Fruit fly (Drosophila melanogaster): ENCODE measurements around the gene CG4360.

CG4360 gene

DNA sequence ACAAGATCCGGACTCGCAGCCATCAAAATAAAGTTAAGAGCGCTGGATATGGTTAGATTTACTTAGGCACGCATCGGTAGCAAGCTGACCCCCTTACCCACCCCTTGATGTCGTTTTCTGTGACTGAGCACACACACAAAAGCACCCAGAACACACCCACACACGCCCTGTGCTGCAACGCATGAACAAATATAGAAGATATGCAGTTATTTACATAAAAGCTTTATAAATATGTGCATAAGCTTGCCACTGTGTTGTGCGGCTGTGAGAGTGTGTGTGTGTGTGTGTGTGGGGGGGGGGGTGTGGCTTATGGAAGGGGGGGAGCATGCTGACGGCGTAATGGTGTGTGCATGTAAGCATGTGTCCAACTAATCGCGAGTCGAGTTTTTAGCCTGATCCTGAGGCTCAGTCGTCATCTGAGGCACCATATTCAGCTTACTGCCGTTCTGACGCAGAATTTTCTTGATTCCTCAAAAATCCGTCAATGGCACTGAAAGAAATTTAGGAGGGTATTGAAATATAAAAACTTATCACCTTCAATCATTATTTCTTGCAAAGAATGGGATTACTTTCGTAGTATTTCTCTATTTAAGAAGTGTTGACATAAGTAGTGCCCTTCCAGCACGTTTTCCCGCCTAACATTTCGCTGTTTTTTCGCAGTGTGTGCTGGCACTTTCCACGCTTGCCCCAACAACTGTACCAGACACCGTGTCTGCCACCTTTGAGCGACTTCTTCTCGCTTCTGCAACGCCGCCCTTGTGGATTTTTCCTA is 41.9 kb downstream of the CG4360 start (continued):
- TF ChIP-seq CG12299 (tag; optimal IDR thresholded peaks at IDR 0.05) (no peak), Hmx (GFP tag; optimal IDR thresholded peaks at IDR 0.05) (no peak), kay (GFP tag; optimal IDR thresholded peaks at IDR 0.05) (peak; percentile 74), Meics (GFP tag; optimal IDR thresholded peaks at IDR 0.05) (no peak), Sry-β (GFP tag; optimal IDR thresholded peaks at IDR 0.05) (peak; percentile 25), CG1792 (GFP tag; optimal IDR thresholded peaks at IDR 0.05) (peak; percentile 93), Myb (GFP tag; optimal IDR thresholded peaks at IDR 0.05) (no peak), CG4617 (GFP tag; optimal IDR thresholded peaks at IDR 0.05; ENCODE audit: borderline replicate concordance) (no peak), CG8944 (GFP tag; optimal IDR thresholded peaks at IDR 0.05) (peak; percentile 48), pzg (GFP tag; optimal IDR thresholded peaks at IDR 0.05) (no peak), gsb-n (tag; optimal IDR thresholded peaks at IDR 0.05) (peak; percentile 79), Usf (GFP tag; optimal IDR thresholded peaks at IDR 0.05) (no peak), CG9609 (GFP tag; optimal IDR thresholded peaks at IDR 0.05) (peak; percentile 5), pfk (GFP tag; optimal IDR thresholded peaks at IDR 0.05) (no peak), kah (GFP tag; optimal IDR thresholded peaks at IDR 0.05) (peak; percentile 4), Atf6 (GFP tag; IDR thresholded peaks at IDR 0.05) (no peak), YL-1 (GFP tag; optimal IDR thresholded peaks at IDR 0.05) (peak; percentile 3), Stat92E (GFP tag; optimal IDR thresholded peaks at IDR 0.05) (no peak), crc (GFP tag; optimal IDR thresholded peaks at IDR 0.05) (no peak), slp2 (GFP tag; optimal IDR thresholded peaks at IDR 0.05) (no peak), CG4282 (GFP tag; optimal IDR thresholded peaks at IDR 0.05) (no peak), CG7271 (tag; optimal IDR thresholded peaks at IDR 0.05) (no peak), fd3F (GFP tag; optimal IDR thresholded peaks at IDR 0.05) (no peak), Deaf1 (tag; optimal IDR thresholded peaks at IDR 0.05) (no peak), gfzf (GFP tag; optimal IDR thresholded peaks at IDR 0.05) (no peak), CG10209 (GFP tag; optimal IDR thresholded peaks at IDR 0.05) (peak; percentile 66), luna (GFP tag; optimal IDR thresholded peaks at IDR 0.05) (no peak), sima (GFP tag; optimal IDR thresholded peaks at IDR 0.05) (no peak), CG6175 (GFP tag; IDR thresholded peaks at IDR 0.05) (no peak), CG11696 (GFP tag; IDR thresholded peaks at IDR 0.05) (no peak), CG14860 (GFP tag; IDR thresholded peaks at IDR 0.05; ENCODE audit: partially characterized antibody) (no peak), ATbp (GFP tag; optimal IDR thresholded peaks at IDR 0.05) (peak; percentile 98), NK7.1 (GFP tag; optimal IDR thresholded peaks at IDR 0.05) (peak; percentile 47), CG12659 (GFP tag; optimal IDR thresholded peaks at IDR 0.05) (peak; percentile 35), zf30C (GFP tag; optimal IDR thresholded peaks at IDR 0.05) (no peak), CG11456 (GFP tag; IDR thresholded peaks at IDR 0.05) (no peak), CG4730 (GFP tag; IDR thresholded peaks at IDR 0.05) (no peak; the same call in 1 of the 2 replicates), repo (GFP tag; optimal IDR thresholded peaks at IDR 0.05) (peak; percentile 43), HLHmδ (GFP tag; optimal IDR thresholded peaks at IDR 0.05) (peak; percentile 71), CG13894 (tag; optimal IDR thresholded peaks at IDR 0.05) (no peak), CG11504 (tag; optimal IDR thresholded peaks at IDR 0.05) (peak; percentile 66), ind (GFP tag; optimal IDR thresholded peaks at IDR 0.05) (no peak), CG2712 (tag; optimal IDR thresholded peaks at IDR 0.05) (peak; percentile 46), dm (GFP tag; optimal IDR thresholded peaks at IDR 0.05) (peak; percentile 30), cad (GFP tag; optimal IDR thresholded peaks at IDR 0.05) (no peak), cato (GFP tag; optimal IDR thresholded peaks at IDR 0.05; ENCODE audit: borderline replicate concordance) (peak; percentile 52), CG10543 (GFP tag; optimal IDR thresholded peaks at IDR 0.05) (peak; percentile 49), caup (GFP tag; optimal IDR thresholded peaks at IDR 0.05; ENCODE audit: severe bottlenecking) (no peak), CG3838 (GFP tag; optimal IDR thresholded peaks at IDR 0.05) (peak; percentile 28)

All from whole organism, embryonic.